Worm (Caenorhabditis elegans) whole organism, mixed stage, embryonic: ENCODE data around the gene F58H1.2.

Experiments
- ces-1 ChIP-seq: fragments of 150-350 bp; optimal IDR thresholded peaks from 2 replicates; lab custom pipeline; 2014; ENCODE audit warnings: missing biosample characterization, missing genetic modification reagents, missing genetic modification characterization
- snpc-4 ChIP-seq: fragments of 150-350 bp; optimal IDR thresholded peaks from 2 replicates; lab custom pipeline; 2014; ENCODE audit warnings: missing biosample characterization, missing genetic modification characterization
- sptf-1 ChIP-seq: sonication (generic microtip); optimal IDR thresholded peaks from 2 replicates; lab custom pipeline; 2017; ENCODE audit warnings: mild to moderate bottlenecking, missing genetic modification characterization, moderate library complexity, missing compliant biosample characterization
- unc-62 ChIP-seq: fragments of 150-350 bp; optimal IDR thresholded peaks from 2 replicates; lab custom pipeline; 2014; ENCODE audit warnings: missing biosample characterization, missing genetic modification reagents, missing genetic modification characterization

DNA sequence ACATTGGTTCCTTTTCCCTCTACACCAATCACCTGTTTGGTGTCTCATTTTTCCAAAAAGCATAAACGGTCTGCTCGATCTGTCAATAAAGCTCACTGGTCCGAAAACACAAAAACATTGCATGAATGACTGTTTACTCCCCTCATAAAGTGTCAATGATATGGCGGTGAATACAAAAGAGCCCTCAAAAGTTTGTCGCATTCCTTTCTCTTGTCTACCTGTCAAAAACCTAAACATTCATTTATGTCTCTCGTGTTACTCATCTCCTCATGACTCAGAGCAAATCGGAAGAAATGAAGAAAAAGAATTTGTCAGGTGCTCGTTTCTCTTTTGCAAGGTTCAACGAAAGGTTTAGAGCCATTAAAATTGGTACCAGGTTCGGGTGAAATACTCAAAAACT is 22.3 kb downstream of the F58H1.2 start:
- TF ChIP-seq sptf-1 (no peak), ces-1 (GFP tag; lab: Kevin White, UChicago) (no peak), unc-62 (no peak), snpc-4 (tag; lab: Kevin White, UChicago) (no peak)
